Worm (Caenorhabditis elegans): ENCODE data around the gene Y54G11A.1.

DNA sequence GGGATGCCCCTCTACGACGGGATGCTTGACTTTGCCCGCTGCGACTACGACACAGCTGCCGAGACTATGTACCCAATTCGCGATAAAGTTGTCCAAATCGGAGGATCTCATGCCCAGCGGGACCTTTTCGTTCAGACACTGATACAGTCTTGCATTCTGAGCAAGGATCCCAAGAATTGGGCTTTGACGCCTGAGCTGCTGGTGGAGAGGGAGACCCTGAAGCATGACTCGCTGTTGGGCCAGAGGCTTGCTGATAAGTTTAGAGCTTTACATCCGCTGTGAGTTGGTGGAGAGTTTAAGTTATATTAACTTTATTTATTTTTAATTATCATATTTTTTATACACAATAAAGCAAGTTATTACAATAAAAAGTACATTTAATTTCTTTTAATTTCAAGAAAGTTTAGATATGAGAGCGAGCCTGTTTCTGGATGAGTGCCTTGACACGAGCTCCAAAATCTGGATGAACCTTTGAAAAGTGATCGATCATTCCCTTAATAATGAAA, 30.3 kb upstream of the Y54G11A.1 start:
- TF ChIP-seq lin-15B (tag; optimal IDR thresholded peaks at IDR 0.05): no peak
- TF ChIP-seq blmp-1 (tag; optimal IDR thresholded peaks at IDR 0.05): no peak
- no peak for TF ChIP-seq hlh-4 (tag; optimal IDR thresholded peaks at IDR 0.05)
- no peak for TF ChIP-seq grh-1 (GFP tag; IDR thresholded peaks at IDR 0.05)
- TF ChIP-seq nhr-28 (tag; optimal IDR thresholded peaks at IDR 0.05): no peak
- no peak for TF ChIP-seq jun-1 (tag; optimal IDR thresholded peaks at IDR 0.05)
- TF ChIP-seq ama-1 (optimal IDR thresholded peaks at IDR 0.05): no peak
- no peak for TF ChIP-seq lsy-2 (tag; optimal IDR thresholded peaks at IDR 0.05)
- TF ChIP-seq fkh-10 (GFP tag; optimal IDR thresholded peaks at IDR 0.05): no peak
